Worm (Caenorhabditis elegans) whole organism, L1 larva: ENCODE results near the gene gem-1.
A peak's percentile ranks its signal among the peaks of the same experiment; 100 is the strongest.

Experiments used
- C04F5.9 ChIP-seq: sonication (generic microtip); optimal IDR thresholded peaks from 2 replicates; lab custom pipeline; 2016; ENCODE audit warnings: missing genetic modification characterization, missing compliant biosample characterization
- C16A3.4 ChIP-seq: fragments of 150-350 bp; optimal IDR thresholded peaks from 2 replicates; lab custom pipeline; 2014; ENCODE audit warnings: missing biosample characterization, missing genetic modification characterization
- F16B12.6 ChIP-seq: fragments of 150-350 bp; optimal IDR thresholded peaks from 2 replicates; lab custom pipeline; 2014; ENCODE audit warnings: missing biosample characterization, missing genetic modification characterization
- aha-1 ChIP-seq: fragments of 150-350 bp; optimal IDR thresholded peaks from 2 replicates; lab custom pipeline; 2014; ENCODE audit warnings: missing biosample characterization, missing genetic modification characterization
- alr-1 ChIP-seq: fragments of 200-800 bp; sonication (Bioruptor generic); optimal IDR thresholded peaks from 2 replicates; lab custom pipeline; 2018; ENCODE audit warnings: borderline replicate concordance, mild to moderate bottlenecking, missing genetic modification characterization, missing compliant biosample characterization
- blmp-1 ChIP-seq: fragments of 150-350 bp; optimal IDR thresholded peaks from 2 replicates; lab custom pipeline; 2014; ENCODE audit warnings: missing biosample characterization, missing genetic modification characterization
- ceh-63 ChIP-seq: fragments of 200-800 bp; sonication (Bioruptor generic); optimal IDR thresholded peaks from 2 replicates; lab custom pipeline; 2018; ENCODE audit warnings: mild to moderate bottlenecking, missing genetic modification characterization, missing compliant biosample characterization
- ceh-82 ChIP-seq, 3 experiments: fragments of 150-350 bp in 1 of 3; sonication (generic microtip) in 2 of 3; optimal IDR thresholded peaks; 2 replicates each; lab custom pipeline; 2014 to 2017; ENCODE audit warnings: missing biosample characterization in 3 of 3, missing genetic modification characterization in 3 of 3
- ceh-90 ChIP-seq: sonication (generic microtip); optimal IDR thresholded peaks from 2 replicates; lab custom pipeline; 2016; ENCODE audit warnings: missing genetic modification characterization, missing compliant biosample characterization
- ces-1 ChIP-seq: fragments of 150-350 bp; optimal IDR thresholded peaks from 2 replicates; lab custom pipeline; 2014; ENCODE audit warnings: missing biosample characterization, missing genetic modification reagents, missing genetic modification characterization
- dpl-1 ChIP-seq, 3 experiments: fragments of 150-350 bp in 2 of 3; sonication (generic microtip) in 1 of 3; optimal IDR thresholded peaks; 2 replicates each; lab custom pipeline; 2014 to 2017; ENCODE audit warnings: missing biosample characterization in 3 of 3, missing genetic modification characterization in 3 of 3, missing genetic modification reagents in 3 of 3
- egl-13 ChIP-seq: sonication (generic microtip); optimal IDR thresholded peaks from 2 replicates; lab custom pipeline; 2016; ENCODE audit warnings: missing genotype, missing genetic modification reagents, missing genetic modification characterization, missing compliant biosample characterization
- egl-27 ChIP-seq, 2 experiments: fragments of 150-350 bp in 1 of 2; sonication (generic microtip); optimal IDR thresholded peaks; 3 replicates each; lab custom pipeline; 2017 to 2018; ENCODE audit warnings: missing biosample characterization in 2 of 2, missing genetic modification characterization in 2 of 2, missing genetic modification reagents in 2 of 2
- elt-3 ChIP-seq, 6 experiments: fragments of 150-350 bp in 1 of 6; sonication (generic microtip); optimal IDR thresholded peaks; 2 replicates each; lab custom pipeline; 2017 to 2018; ENCODE audit warnings: missing biosample characterization in 6 of 6, missing genetic modification characterization in 6 of 6, inconsistent platforms in 1 of 6
- fkh-4 ChIP-seq: sonication (generic microtip); optimal IDR thresholded peaks from 2 replicates; lab custom pipeline; 2016; ENCODE audit warnings: missing compliant biosample characterization, missing genetic modification characterization, borderline replicate concordance
- fkh-8 ChIP-seq: sonication (generic microtip); optimal IDR thresholded peaks from 2 replicates; lab custom pipeline; 2016; ENCODE audit warnings: mild to moderate bottlenecking, missing genetic modification characterization, missing compliant biosample characterization
- grh-1 ChIP-seq: fragments of 200-800 bp; sonication (Bioruptor generic); IDR thresholded peaks from 2 replicates; pipeline ENCODE4 v1.3.6; 2022; ENCODE audit warnings: missing genetic modification reagents, missing genetic modification characterization, missing compliant biosample characterization
- hpl-2 ChIP-seq: fragments of 150-350 bp; optimal IDR thresholded peaks from 2 replicates; lab custom pipeline; 2014; ENCODE audit warnings: missing biosample characterization, missing genetic modification reagents, missing genetic modification characterization
- isw-1 ChIP-seq: fragments of 200-800 bp; sonication (Bioruptor generic); IDR thresholded peaks from 2 replicates; pipeline ENCODE4 v1.3.6; 2022; ENCODE audit warnings: missing genetic modification characterization, missing compliant biosample characterization
- jun-1 ChIP-seq: fragments of 150-350 bp; optimal IDR thresholded peaks from 2 replicates; lab custom pipeline; 2014; ENCODE audit warnings: missing biosample characterization, missing genetic modification reagents, missing genetic modification characterization
- lin-14 ChIP-seq: fragments of 200-800 bp; sonication (Bioruptor generic); optimal IDR thresholded peaks from 2 replicates; lab custom pipeline; 2018; ENCODE audit warnings: mild to moderate bottlenecking, missing genetic modification characterization, moderate library complexity, missing compliant biosample characterization
- lin-39 ChIP-seq: fragments of 150-350 bp; optimal IDR thresholded peaks from 2 replicates; lab custom pipeline; 2014; ENCODE audit warnings: missing biosample characterization, missing genetic modification reagents, missing genetic modification characterization
- lsy-2 ChIP-seq, 2 experiments: fragments of 150-350 bp; optimal IDR thresholded peaks; 2 replicates each; lab custom pipeline; 2014; ENCODE audit warnings: missing biosample characterization in 2 of 2, missing genetic modification characterization in 2 of 2
- mep-1 ChIP-seq: fragments of 150-350 bp; optimal IDR thresholded peaks from 2 replicates; lab custom pipeline; 2014; ENCODE audit warnings: missing biosample characterization, missing genetic modification characterization
- nhr-19 ChIP-seq: fragments of 200-800 bp; sonication (Bioruptor generic); conservative IDR thresholded peaks from 2 replicates; pipeline ENCODE4 v1.3.6; 2022; ENCODE audit warnings: missing genetic modification characterization, missing compliant biosample characterization
- nhr-20 ChIP-seq: sonication (generic microtip); optimal IDR thresholded peaks from 2 replicates; lab custom pipeline; 2016; ENCODE audit warnings: mild to moderate bottlenecking, missing genetic modification characterization, missing compliant biosample characterization
- nhr-47 ChIP-seq: sonication (generic microtip); optimal IDR thresholded peaks from 2 replicates; lab custom pipeline; 2016; ENCODE audit warnings: mild to moderate bottlenecking, missing genetic modification characterization, moderate library complexity, missing compliant biosample characterization
- nhr-71 ChIP-seq: sonication (generic microtip); optimal IDR thresholded peaks from 2 replicates; lab custom pipeline; 2016; ENCODE audit warnings: mild to moderate bottlenecking, missing genetic modification characterization, moderate library complexity, missing compliant biosample characterization
- nhr-76 ChIP-seq: sonication (generic microtip); optimal IDR thresholded peaks from 2 replicates; lab custom pipeline; 2017; ENCODE audit warnings: missing biosample characterization, missing genetic modification characterization
- nhr-85 ChIP-seq: sonication (generic microtip); peaks from one replicate; lab custom pipeline; 2016; ENCODE audit warnings: missing genetic modification characterization, inconsistent platforms, missing compliant biosample characterization
- nhr-90 ChIP-seq: sonication (generic microtip); optimal IDR thresholded peaks from 2 replicates; lab custom pipeline; 2016; ENCODE audit warnings: mild to moderate bottlenecking, missing genetic modification characterization, missing compliant biosample characterization; ENCODE audit not compliant: poor library complexity
- pag-3 ChIP-seq: sonication (generic microtip); optimal IDR thresholded peaks from 2 replicates; lab custom pipeline; 2017; ENCODE audit warnings: missing genetic modification characterization, mild to moderate bottlenecking, missing compliant biosample characterization, antibody characterized with exemption, borderline replicate concordance; ENCODE audit not compliant: insufficient read depth
- pax-3 ChIP-seq: fragments of 200-800 bp; sonication (Bioruptor generic); optimal IDR thresholded peaks from 2 replicates; lab custom pipeline; 2018; ENCODE audit warnings: mild to moderate bottlenecking, missing genetic modification characterization, moderate library complexity, missing compliant biosample characterization
- snpc-4 ChIP-seq: fragments of 150-350 bp; optimal IDR thresholded peaks from 2 replicates; lab custom pipeline; 2014; ENCODE audit warnings: missing biosample characterization, missing genetic modification characterization
- snu-23 ChIP-seq: sonication (generic microtip); optimal IDR thresholded peaks from 2 replicates; lab custom pipeline; 2016; ENCODE audit warnings: missing genetic modification characterization, missing compliant biosample characterization
- sox-4 ChIP-seq: sonication (generic microtip); optimal IDR thresholded peaks from 2 replicates; lab custom pipeline; 2016; ENCODE audit warnings: missing genetic modification characterization, missing compliant biosample characterization
- sptf-1 ChIP-seq: fragments of 150-350 bp; optimal IDR thresholded peaks from 2 replicates; lab custom pipeline; 2014; ENCODE audit warnings: missing biosample characterization, missing genetic modification characterization
- unc-86 ChIP-seq: sonication (generic microtip); optimal IDR thresholded peaks from 2 replicates; lab custom pipeline; 2016; ENCODE audit warnings: missing genetic modification characterization, missing compliant biosample characterization
- unc-98 ChIP-seq: fragments of 200-800 bp; sonication (Bioruptor generic); IDR thresholded peaks from 2 replicates; pipeline ENCODE4 v1.3.6; 2022; ENCODE audit warnings: missing genetic modification characterization, missing compliant biosample characterization
- vab-15 ChIP-seq: sonication (generic microtip); optimal IDR thresholded peaks from 2 replicates; lab custom pipeline; 2017; ENCODE audit warnings: missing genotype, mild to moderate bottlenecking, missing genetic modification characterization, missing compliant biosample characterization
- xbp-1 ChIP-seq: sonication (generic microtip); optimal IDR thresholded peaks from 2 replicates; lab custom pipeline; 2016; ENCODE audit warnings: missing genetic modification characterization, missing compliant biosample characterization
- zag-1 ChIP-seq: fragments of 150-350 bp; optimal IDR thresholded peaks from 2 replicates; lab custom pipeline; 2014; ENCODE audit warnings: missing biosample characterization, missing genetic modification characterization
- ztf-11 ChIP-seq, 2 experiments: sonication (generic microtip); optimal IDR thresholded peaks; 2 replicates each; lab custom pipeline; 2016 to 2017; ENCODE audit warnings: missing genetic modification characterization in 2 of 2, missing biosample characterization in 1 of 2, missing compliant biosample characterization in 1 of 2
- ztf-4 ChIP-seq: fragments of 150-350 bp; optimal IDR thresholded peaks from 2 replicates; lab custom pipeline; 2014; ENCODE audit warnings: missing biosample characterization, missing genetic modification characterization

gem-1 gene

ce11 chrX:13388829-13389228, 12.0 kb upstream of the gem-1 start:
- peak; percentile 77 for TF ChIP-seq lin-14 (GFP tag; lab: Kevin White, UChicago)
- TF ChIP-seq elt-3 (tag; optimal IDR thresholded peaks at IDR 0.05; lab: Kevin White, UChicago): peak in 2 of 6 experiments; percentile 8 to 58
- TF ChIP-seq blmp-1 (tag; lab: Kevin White, UChicago): peak; percentile 67
- no peak for TF ChIP-seq C04F5.9 (tag; lab: Kevin White, UChicago)
- peak; percentile 89 for TF ChIP-seq nhr-85
- TF ChIP-seq mep-1 (tag; lab: Kevin White, UChicago): peak; percentile 7
- TF ChIP-seq pag-3: peak; percentile 38
- TF ChIP-seq nhr-71: peak; percentile 22
- 0 out of 2 replicates have a peak, but pooled peaks have one; percentile 28 for TF ChIP-seq nhr-19 (GFP tag; lab: Robert Waterston, UW)
- TF ChIP-seq nhr-20 (tag; lab: Kevin White, UChicago): peak; percentile 43
- peak; percentile 40 for TF ChIP-seq snu-23 (GFP tag; lab: Kevin White, UChicago)
- TF ChIP-seq ztf-11 (tag; optimal IDR thresholded peaks at IDR 0.05; lab: Kevin White, UChicago): no peak
- TF ChIP-seq fkh-4: no peak
- peak; percentile 25; the same call in 1 of the 2 replicates for TF ChIP-seq grh-1 (GFP tag; lab: Robert Waterston, UW)

DNA sequence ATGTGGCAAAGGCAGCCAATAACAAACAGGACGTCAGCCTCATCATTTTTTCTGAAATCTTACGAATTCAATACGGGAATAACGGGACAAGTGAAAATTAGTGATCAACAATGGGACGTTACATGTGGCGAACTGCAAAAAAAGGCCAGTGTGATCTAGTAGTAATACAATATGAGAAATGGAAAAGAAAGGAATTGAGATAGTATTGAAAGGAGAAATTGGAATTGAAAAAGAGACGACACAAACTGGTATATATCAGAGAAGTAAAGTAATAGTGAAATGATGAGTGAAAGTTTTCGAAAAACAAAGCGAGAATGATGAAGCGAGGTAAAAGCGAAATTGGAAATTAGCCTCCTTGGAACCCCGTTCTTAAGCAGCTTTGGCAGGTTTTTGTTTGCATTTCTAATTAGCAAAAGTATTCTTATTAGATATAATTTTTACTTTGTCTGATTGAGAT, 10.7 kb upstream of the gem-1 start, which contains the start of gene C49F8.3:
C49F8.3 (minus strand) TSS at position 51 of the 457 bp plus-strand sequence.
- TF ChIP-seq lin-14 (GFP tag; lab: Kevin White, UChicago) (peak; percentile 20), blmp-1 (tag; lab: Kevin White, UChicago) (peak; percentile 87), elt-3 (tag; optimal IDR thresholded peaks at IDR 0.05; lab: Kevin White, UChicago) (peak in 1 of 6 experiments; percentile 1), pax-3 (tag; lab: Kevin White, UChicago) (no peak), nhr-71 (peak; percentile 21)
- TF ChIP-seq, all 84 proteins: peak for 4

- TF ChIP-seq sox-4 (tag; lab: Kevin White, UChicago): no peak
- TF ChIP-seq F16B12.6: no peak
- TF ChIP-seq sptf-1 (tag; lab: Kevin White, UChicago): no peak
Observed at ce11 chrX:13384743-13385142, 8.0 kb upstream of the gem-1 start.

DNA sequence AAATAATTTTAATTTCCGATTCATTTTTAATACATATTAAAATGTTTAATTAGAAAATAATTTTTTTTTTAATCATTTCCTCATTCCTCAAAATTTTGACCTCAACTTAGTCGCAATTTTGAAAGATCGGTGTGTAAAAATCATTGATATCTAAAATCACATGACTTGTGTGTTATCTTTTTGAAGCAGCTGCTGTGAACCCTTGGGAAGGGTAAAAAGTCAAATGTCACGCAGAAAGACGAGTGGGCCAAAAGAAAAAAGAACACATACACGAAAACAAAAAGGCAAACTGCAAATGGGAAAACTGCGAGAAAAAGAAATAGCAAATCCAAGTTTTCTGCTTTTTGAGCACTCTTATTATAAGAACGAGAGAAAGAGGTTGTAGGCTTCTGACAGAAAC, 6.5 kb upstream of the gem-1 start:
- TF ChIP-seq egl-13 (tag; lab: Kevin White, UChicago) (no peak), ceh-90 (tag; lab: Kevin White, UChicago) (no peak), sox-4 (tag; lab: Kevin White, UChicago) (no peak), pag-3 (no peak), mep-1 (tag; lab: Kevin White, UChicago) (peak; percentile 32), vab-15 (tag; lab: Kevin White, UChicago) (no peak), sptf-1 (tag; lab: Kevin White, UChicago) (no peak), lin-39 (no peak), xbp-1 (no peak), ceh-63 (no peak), ztf-11 (tag; optimal IDR thresholded peaks at IDR 0.05; lab: Kevin White, UChicago) (no peak), nhr-76 (tag; lab: Kevin White, UChicago) (no peak), elt-3 (tag; optimal IDR thresholded peaks at IDR 0.05; lab: Kevin White, UChicago) (no peak), snu-23 (GFP tag; lab: Kevin White, UChicago) (peak; percentile 28), alr-1 (tag; lab: Kevin White, UChicago) (no peak), nhr-90 (no peak), snpc-4 (no peak), C16A3.4 (tag; lab: Kevin White, UChicago) (no peak), grh-1 (GFP tag; lab: Robert Waterston, UW) (no peak), nhr-47 (tag; lab: Kevin White, UChicago) (no peak), egl-27 (tag; optimal IDR thresholded peaks at IDR 0.05; lab: Kevin White, UChicago) (no peak), fkh-8 (tag; lab: Kevin White, UChicago) (no peak), ceh-82 (tag; optimal IDR thresholded peaks at IDR 0.05; lab: Kevin White, UChicago) (no peak), unc-86 (tag; lab: Kevin White, UChicago) (no peak), dpl-1 (GFP tag; optimal IDR thresholded peaks at IDR 0.05; lab: Kevin White, UChicago) (no peak), isw-1 (no peak), ces-1 (GFP tag; lab: Kevin White, UChicago) (no peak), jun-1 (tag; lab: Kevin White, UChicago) (no peak), lsy-2 (tag; optimal IDR thresholded peaks at IDR 0.05; lab: Kevin White, UChicago) (peak; percentile 4 to 34), F16B12.6 (no peak), aha-1 (no peak), hpl-2 (GFP tag; lab: Kevin White, UChicago) (no peak), unc-98 (GFP tag; lab: Robert Waterston, UW) (no peak), zag-1 (tag; lab: Kevin White, UChicago) (no peak), ztf-4 (tag; lab: Kevin White, UChicago) (no peak)
